Worm (Caenorhabditis elegans) whole organism, late embryonic: ENCODE data around the gene pptr-2.

Source experiments
- K02D7.2 ChIP-seq: sonication (generic microtip); optimal IDR thresholded peaks from 2 replicates; lab custom pipeline; 2017; ENCODE audit warnings: mild to moderate bottlenecking, missing genetic modification characterization, missing compliant biosample characterization
- ama-1 ChIP-seq: fragments of 150-350 bp; optimal IDR thresholded peaks from 2 replicates; lab custom pipeline; 2014
- ceh-18 ChIP-seq: sonication (generic microtip); optimal IDR thresholded peaks from 2 replicates; lab custom pipeline; 2016; ENCODE audit warnings: missing genetic modification characterization, missing compliant biosample characterization
- ceh-45 ChIP-seq: fragments of 200-800 bp; sonication (Bioruptor generic); IDR thresholded peaks from 2 replicates; pipeline ENCODE4 v1.3.6; 2022; ENCODE audit warnings: missing genetic modification reagents, missing genetic modification characterization, missing compliant biosample characterization
- ceh-9 ChIP-seq: sonication (generic microtip); optimal IDR thresholded peaks from 2 replicates; lab custom pipeline; 2016; ENCODE audit warnings: mild to moderate bottlenecking, missing genetic modification characterization, inconsistent platforms, missing compliant biosample characterization
- che-1 ChIP-seq: sonication (generic microtip); optimal IDR thresholded peaks from 2 replicates; lab custom pipeline; 2016; ENCODE audit warnings: mild to moderate bottlenecking, missing genetic modification characterization, missing compliant biosample characterization
- nhr-232 ChIP-seq: sonication (generic microtip); optimal IDR thresholded peaks from 2 replicates; lab custom pipeline; 2016; ENCODE audit warnings: missing genetic modification characterization, missing compliant biosample characterization
- odd-2 ChIP-seq: sonication (generic microtip); optimal IDR thresholded peaks from 2 replicates; lab custom pipeline; 2017; ENCODE audit warnings: antibody characterized with exemption, mild to moderate bottlenecking, missing genetic modification characterization, missing compliant biosample characterization
- pag-3 ChIP-seq: sonication (generic microtip); optimal IDR thresholded peaks from 2 replicates; lab custom pipeline; 2016; ENCODE audit warnings: missing compliant biosample characterization, missing genetic modification characterization, borderline replicate concordance
- rnt-1 ChIP-seq: sonication (generic microtip); optimal IDR thresholded peaks from 2 replicates; lab custom pipeline; 2016; ENCODE audit warnings: missing genetic modification characterization, missing compliant biosample characterization
- syd-9 ChIP-seq: sonication (generic microtip); optimal IDR thresholded peaks from 2 replicates; lab custom pipeline; 2016; ENCODE audit warnings: mild to moderate bottlenecking, missing genetic modification characterization, moderate library complexity, missing compliant biosample characterization
- unc-55 ChIP-seq: sonication (generic microtip); optimal IDR thresholded peaks from 2 replicates; lab custom pipeline; 2017; ENCODE audit warnings: missing biosample characterization, missing genetic modification reagents, missing genetic modification characterization
- zip-5 ChIP-seq: sonication (generic microtip); optimal IDR thresholded peaks from 2 replicates; lab custom pipeline; 2016; ENCODE audit warnings: missing genetic modification characterization, missing compliant biosample characterization

DNA sequence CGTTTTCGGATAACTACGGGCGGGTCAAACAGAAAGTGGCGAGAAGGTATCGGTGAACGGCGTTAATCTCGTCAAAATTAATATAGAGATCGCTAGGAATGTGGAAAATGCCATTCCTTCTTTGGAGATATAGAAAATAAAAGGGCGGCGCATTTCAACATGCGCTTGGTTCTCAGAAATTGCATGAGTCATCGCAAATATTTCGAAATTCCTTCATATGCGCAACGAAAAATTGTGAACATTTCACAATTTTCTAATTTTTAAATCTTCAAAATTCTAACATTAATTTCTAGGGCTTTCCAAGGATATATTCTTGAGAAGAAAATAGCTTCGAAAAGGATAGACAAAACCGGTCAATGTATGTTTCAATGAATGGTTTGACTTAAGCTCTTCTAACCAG lies 44.1 kb upstream of the pptr-2 start:
- TF ChIP-seq ama-1 (lab: Kevin White, UChicago) = no peak
- no peak for TF ChIP-seq ceh-18 (tag; lab: Kevin White, UChicago)
- no peak for TF ChIP-seq rnt-1 (tag; lab: Kevin White, UChicago)
- TF ChIP-seq odd-2 (tag; lab: Kevin White, UChicago) = no peak
- no peak for TF ChIP-seq unc-55 (GFP tag; lab: Kevin White, UChicago)
- no peak for TF ChIP-seq pag-3
- no peak for TF ChIP-seq syd-9 (tag; lab: Kevin White, UChicago)
- TF ChIP-seq che-1 (tag; lab: Kevin White, UChicago) = no peak
- TF ChIP-seq K02D7.2 (tag; lab: Kevin White, UChicago) = no peak
- TF ChIP-seq zip-5 (tag; lab: Kevin White, UChicago) = no peak
- TF ChIP-seq ceh-45 (GFP tag; lab: Robert Waterston, UW) = no peak
- TF ChIP-seq nhr-232 (tag; lab: Kevin White, UChicago) = no peak
- no peak for TF ChIP-seq ceh-9 (tag; lab: Kevin White, UChicago)
